Worm (Caenorhabditis elegans) whole organism, L1 larva: ENCODE measurements around the gene T27E7.9.

Experiments used
- C04F5.9 ChIP-seq: sonication (generic microtip); optimal IDR thresholded peaks from 2 replicates; lab custom pipeline; 2016; ENCODE audit warnings: missing genetic modification characterization, missing compliant biosample characterization
- ceh-88 ChIP-seq: fragments of 200-800 bp; sonication (Bioruptor generic); IDR thresholded peaks from 2 replicates; pipeline ENCODE4 v1.3.6; 2022; ENCODE audit warnings: missing genetic modification characterization, missing compliant biosample characterization
- lsy-2 ChIP-seq, 2 experiments: fragments of 150-350 bp; optimal IDR thresholded peaks; 2 replicates each; lab custom pipeline; 2014; ENCODE audit warnings: missing biosample characterization in 2 of 2, missing genetic modification characterization in 2 of 2
- nhr-76 ChIP-seq: sonication (generic microtip); optimal IDR thresholded peaks from 2 replicates; lab custom pipeline; 2017; ENCODE audit warnings: missing biosample characterization, missing genetic modification characterization
- zip-4 ChIP-seq: fragments of 200-800 bp; sonication (Bioruptor generic); optimal IDR thresholded peaks from 2 replicates; lab custom pipeline; 2018; ENCODE audit warnings: mild to moderate bottlenecking, missing genetic modification characterization, moderate library complexity, missing compliant biosample characterization

- TF ChIP-seq ceh-88 (GFP tag; lab: Robert Waterston, UW) (no peak), nhr-76 (tag; lab: Kevin White, UChicago) (no peak), zip-4 (no peak), lsy-2 (tag; optimal IDR thresholded peaks at IDR 0.05; lab: Kevin White, UChicago) (no peak), C04F5.9 (tag; lab: Kevin White, UChicago) (no peak)
These were observed 19.2 kb downstream of the T27E7.9 start for ce11 chrIV:14530031-14530430.
